Fruit fly (Drosophila melanogaster): ENCODE measurements around the gene Snap24.

Gene Snap24

DNA sequence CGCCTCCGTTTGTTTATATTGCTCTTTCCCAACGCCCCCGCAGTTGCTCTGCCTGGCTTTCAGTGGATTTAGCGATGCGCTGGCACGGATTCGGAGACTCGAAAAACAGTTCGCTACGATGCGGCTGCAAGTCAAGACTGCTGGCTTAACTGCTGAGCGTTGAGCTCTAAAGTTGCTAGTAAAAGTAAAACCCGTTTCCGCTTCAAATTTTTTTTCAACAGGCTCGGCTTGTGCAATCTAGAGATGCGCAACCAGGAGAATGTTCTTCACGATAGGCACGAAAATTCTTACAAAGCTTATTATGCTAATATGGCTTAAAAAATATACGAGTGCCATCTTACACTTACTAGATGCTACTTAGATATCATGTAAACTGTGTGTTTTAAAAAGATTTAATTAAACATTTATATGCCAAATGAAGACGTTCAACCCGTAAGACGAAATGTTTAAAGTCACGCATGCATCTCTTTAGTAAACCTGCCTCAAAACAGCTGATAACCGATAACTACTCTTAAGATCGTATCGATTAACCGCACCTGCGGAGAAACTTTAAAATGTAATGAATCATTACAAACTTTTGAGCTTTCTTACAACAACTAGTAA, 15.6 kb downstream of the Snap24 start, which contains the start of gene CG12948 (continued):
- peak; percentile 94 for TF ChIP-seq unc-4 (GFP tag; IDR thresholded peaks at IDR 0.05; ENCODE audit: partially characterized antibody)
- no peak for TF ChIP-seq mirr (GFP tag; optimal IDR thresholded peaks at IDR 0.05)
- TF ChIP-seq amos (GFP tag; IDR thresholded peaks at IDR 0.05; ENCODE audit: partially characterized antibody), result peak; percentile 77
- no peak for TF ChIP-seq run (tag; optimal IDR thresholded peaks at IDR 0.05)
- TF ChIP-seq CG15073 (GFP tag; optimal IDR thresholded peaks at IDR 0.05), result no peak
- TF ChIP-seq Nf-YB (GFP tag; optimal IDR thresholded peaks at IDR 0.05), result peak; percentile 17
- peak; percentile 67; the same call in 2 of the 3 replicates for TF ChIP-seq dysf (GFP tag; IDR thresholded peaks at IDR 0.05)
- no peak for TF ChIP-seq CG12744 (GFP tag; optimal IDR thresholded peaks at IDR 0.05)
- TF ChIP-seq CG6791 (GFP tag; IDR thresholded peaks at IDR 0.05; ENCODE audit: partially characterized antibody), result peak; percentile 72
- TF ChIP-seq crc (GFP tag; optimal IDR thresholded peaks at IDR 0.05), result peak; percentile 29
- TF ChIP-seq Mes4 (GFP tag; optimal IDR thresholded peaks at IDR 0.05), result no peak
- TF ChIP-seq Dll (GFP tag; IDR thresholded peaks at IDR 0.05; ENCODE audit: partially characterized antibody), result peak; percentile 99
- peak; percentile 91 for TF ChIP-seq Med (GFP tag)
- peak; percentile 96 for TF ChIP-seq sna (GFP tag; IDR thresholded peaks at IDR 0.05; ENCODE audit: partially characterized antibody)
- 0 out of 3 replicates have a peak, but pooled peaks have one; percentile 40 for TF ChIP-seq tgo (GFP tag; IDR thresholded peaks at IDR 0.05)
- TF ChIP-seq CG13894 (tag; optimal IDR thresholded peaks at IDR 0.05), result no peak
- no peak for TF ChIP-seq Ssrp (tag; optimal IDR thresholded peaks at IDR 0.05)
- peak; percentile 5 for TF ChIP-seq CG7271 (tag; optimal IDR thresholded peaks at IDR 0.05)
- peak; percentile 64 for TF ChIP-seq lbe (GFP tag; optimal IDR thresholded peaks at IDR 0.05)
- TF ChIP-seq ftz-f1 (GFP tag; optimal IDR thresholded peaks at IDR 0.05), result no peak
- peak; percentile 42; the same call in 1 of the 2 replicates for TF ChIP-seq al (GFP tag; IDR thresholded peaks at IDR 0.05)
- no peak for TF ChIP-seq CG3407 (GFP tag; optimal IDR thresholded peaks at IDR 0.05)
- no peak for TF ChIP-seq CG8281 (tag; optimal IDR thresholded peaks at IDR 0.05)
- no peak for TF ChIP-seq Hand (GFP tag; optimal IDR thresholded peaks at IDR 0.05)
- TF ChIP-seq CG13775 (GFP tag; optimal IDR thresholded peaks at IDR 0.05), result peak; percentile 57
- TF ChIP-seq Xbp1 (GFP tag; optimal IDR thresholded peaks at IDR 0.05), result peak; percentile 55
- TF ChIP-seq CG10979 (tag; optimal IDR thresholded peaks at IDR 0.05), result peak; percentile 35
- TF ChIP-seq corto (GFP tag; optimal IDR thresholded peaks at IDR 0.05), result peak; percentile 49
- TF ChIP-seq Dip3 (GFP tag; optimal IDR thresholded peaks at IDR 0.05), result peak; percentile 45
- 0 out of 2 replicates have a peak, but pooled peaks have one; percentile 19 for TF ChIP-seq onecut (GFP tag; IDR thresholded peaks at IDR 0.05)
- TF ChIP-seq prd (optimal IDR thresholded peaks at IDR 0.05), result no peak
- TF ChIP-seq prd (GFP tag; IDR thresholded peaks at IDR 0.05), result peak; percentile 34; the same call in 1 of the 3 replicates
- TF ChIP-seq D (optimal IDR thresholded peaks at IDR 0.05), result no peak
- no peak for TF ChIP-seq D (GFP tag; optimal IDR thresholded peaks at IDR 0.05)
- peak; percentile 39 for TF ChIP-seq CG17359 (tag; optimal IDR thresholded peaks at IDR 0.05)
- TF ChIP-seq CG15696 (tag; optimal IDR thresholded peaks at IDR 0.05), result peak; percentile 57
- peak; percentile 7 for TF ChIP-seq Myb (GFP tag; optimal IDR thresholded peaks at IDR 0.05)
- TF ChIP-seq dmrt11E (tag; optimal IDR thresholded peaks at IDR 0.05), result peak; percentile 46
- TF ChIP-seq Atf3 (GFP tag; optimal IDR thresholded peaks at IDR 0.05), result no peak
- TF ChIP-seq nmo (GFP tag; optimal IDR thresholded peaks at IDR 0.05), result peak; percentile 49
- 0 out of 2 replicates have a peak, but pooled peaks have one; percentile 43 for TF ChIP-seq Ptx1 (GFP tag; IDR thresholded peaks at IDR 0.05)
- peak; percentile 4 for TF ChIP-seq CG12219 (GFP tag; optimal IDR thresholded peaks at IDR 0.05)
- TF ChIP-seq Fer2 (tag; optimal IDR thresholded peaks at IDR 0.05), result peak; percentile 55
- TF ChIP-seq CG6254 (GFP tag; optimal IDR thresholded peaks at IDR 0.05), result no peak
- TF ChIP-seq dimm (GFP tag; IDR thresholded peaks at IDR 0.05), result no peak
- TF ChIP-seq CG34422 (GFP tag; IDR thresholded peaks at IDR 0.05), result 0 out of 3 replicates have a peak, but pooled peaks have one; percentile 40
- 0 out of 2 replicates have a peak, but pooled peaks have one; percentile 16 for TF ChIP-seq HLH3B (GFP tag; IDR thresholded peaks at IDR 0.05)
- TF ChIP-seq row (GFP tag; IDR thresholded peaks at IDR 0.05), result peak; percentile 95
- TF ChIP-seq shn (GFP tag; optimal IDR thresholded peaks at IDR 0.05), result no peak

Data from whole organism, embryonic.